Fruit fly (Drosophila melanogaster) whole organism, prepupa: Measurements from ENCODE around the gene wit.

Experiments
- CG16779 ChIP-seq: fragments of 200-800 bp; sonication (Bioruptor generic); optimal IDR thresholded peaks from 3 replicates; lab custom pipeline; 2017; ENCODE audit warnings: missing biosample characterization, mild to moderate bottlenecking, missing genetic modification characterization
- CG8119 ChIP-seq: fragments of 200-800 bp; sonication (Bioruptor generic); IDR thresholded peaks from 3 replicates; pipeline ENCODE4 v1.3.6; 2022; ENCODE audit warnings: missing biosample characterization, missing genetic modification characterization
- Sox102F ChIP-seq: fragments of 200-800 bp; sonication (Bioruptor generic); optimal IDR thresholded peaks from 2 replicates; lab custom pipeline; 2016; ENCODE audit warnings: missing biosample characterization, mild to moderate bottlenecking, missing genetic modification characterization

DNA sequence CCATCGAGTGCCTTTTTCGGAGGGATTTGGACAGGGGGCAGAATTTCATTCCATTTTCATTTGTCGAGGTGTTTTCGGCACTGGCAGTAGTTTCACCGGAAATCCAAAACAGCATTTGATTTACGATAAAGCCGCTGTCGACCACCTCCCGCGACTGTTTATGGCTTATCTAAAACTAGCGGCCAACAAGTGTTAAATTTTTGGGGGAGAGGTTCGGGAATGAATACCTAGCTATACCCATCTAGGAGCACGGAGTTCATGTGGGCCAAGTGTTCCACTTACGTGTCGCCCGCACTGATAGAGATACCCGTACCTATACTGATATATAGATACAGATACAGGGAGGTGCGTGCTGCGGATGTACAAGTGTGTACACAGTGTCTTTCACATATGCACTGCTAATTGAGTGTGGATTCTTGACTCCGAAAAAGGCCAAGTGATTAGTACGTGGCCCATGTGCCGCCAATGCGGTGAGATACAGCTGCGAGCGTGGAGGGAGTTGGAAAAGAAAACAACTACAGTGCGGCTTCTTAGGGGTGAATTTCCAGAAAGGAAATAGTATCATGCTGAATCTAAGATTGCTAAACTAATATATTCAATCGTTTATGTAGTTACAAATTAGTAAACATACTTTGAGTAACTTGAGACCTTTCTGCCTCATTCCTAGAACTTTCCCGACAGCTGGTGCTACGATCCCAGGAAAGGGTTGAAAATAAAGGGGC is 48.3 kb upstream of the wit start:
- no peak for TF ChIP-seq Sox102F (GFP tag; lab: Kevin White, UChicago)
- no peak for TF ChIP-seq CG8119 (GFP tag; lab: Robert Waterston, UW)
- TF ChIP-seq CG16779, result no peak
